Fruit fly (Drosophila melanogaster) whole organism, pupa: ENCODE results near the gene CG17660.

Experiments used
- CG34367 ChIP-seq: fragments of 200-800 bp; sonication (Bioruptor generic); optimal IDR thresholded peaks from 2 replicates; lab custom pipeline; 2018; ENCODE audit warnings: missing biosample characterization, mild to moderate bottlenecking, missing genetic modification characterization
- Pif1A ChIP-seq: fragments of 200-800 bp; sonication (Bioruptor generic); optimal IDR thresholded peaks from 3 replicates; lab custom pipeline; 2016; ENCODE audit warnings: missing biosample characterization, missing genetic modification characterization
- gl ChIP-seq: fragments of 200-800 bp; sonication (Bioruptor generic); optimal IDR thresholded peaks from 2 replicates; lab custom pipeline; 2018; ENCODE audit warnings: missing biosample characterization, mild to moderate bottlenecking, missing genetic modification characterization

DNA sequence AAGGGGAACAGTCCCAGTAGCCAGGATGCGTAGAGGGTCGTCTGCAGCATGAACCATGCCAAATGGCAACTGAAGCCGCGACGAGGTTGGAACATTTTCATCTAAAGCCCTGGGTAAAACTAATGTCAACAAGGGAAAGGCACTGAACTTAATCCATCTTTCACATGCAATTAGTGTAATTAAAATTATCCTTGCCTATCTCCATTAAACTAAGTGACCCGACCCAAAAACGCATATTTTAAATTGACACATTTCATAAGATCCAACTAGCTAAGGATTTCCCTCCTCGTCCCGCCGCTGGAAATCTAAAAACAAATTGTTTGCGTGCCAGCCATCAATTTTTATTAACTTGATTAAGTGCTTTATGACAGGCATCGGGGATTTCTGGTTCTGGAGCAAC is 46.1 kb upstream of the CG17660 start, which contains the start of gene Gr22f:
- TF ChIP-seq gl (tag; lab: Kevin White, UChicago), result no peak
- TF ChIP-seq Pif1A (GFP tag; lab: Kevin White, UChicago), result no peak
- no peak for TF ChIP-seq CG34367 (tag; lab: Kevin White, UChicago)
